Fruit fly (Drosophila melanogaster): Measurements from ENCODE around the gene tup.

Gene tup

dm6 chr2L:18860920-18861319 lies 20.1 kb downstream of the tup start:
- TF ChIP-seq CTCF (optimal IDR thresholded peaks at IDR 0.05) (no peak), CG8478 (optimal IDR thresholded peaks at IDR 0.05) (no peak)

- TF ChIP-seq CG8478 (optimal IDR thresholded peaks at IDR 0.05) (no peak), CTCF (optimal IDR thresholded peaks at IDR 0.05) (peak; percentile 58 to 80)
These were observed 22.2 kb downstream of the tup start, which contains the start of the genes CG10602 and mRpL13 for dm6 chr2L:18858661-18859532. TSS of gene CG10602 (minus strand) at chr2L:18859248. TSS of gene mRpL13 (minus strand) at chr2L:18859248.

- TF ChIP-seq CTCF (optimal IDR thresholded peaks at IDR 0.05) = no peak
- no peak for TF ChIP-seq CG8478 (optimal IDR thresholded peaks at IDR 0.05)
These were observed 23.4 kb downstream of the tup start for dm6 chr2L:18857635-18858059.

- TF ChIP-seq CTCF (optimal IDR thresholded peaks at IDR 0.05) = no peak
- no peak for TF ChIP-seq CG8478 (optimal IDR thresholded peaks at IDR 0.05)
These were observed 28.8 kb downstream of the tup start for dm6 chr2L:18852249-18852648.

dm6 chr2L:18846843-18847242 lies 34.2 kb downstream of the tup start:
- TF ChIP-seq CG8478 (optimal IDR thresholded peaks at IDR 0.05) (no peak), CTCF (optimal IDR thresholded peaks at IDR 0.05) (no peak)

dm6 chr2L:18846175-18846574 lies 34.9 kb downstream of the tup start:
- TF ChIP-seq CTCF (optimal IDR thresholded peaks at IDR 0.05) (no peak), CG8478 (optimal IDR thresholded peaks at IDR 0.05) (no peak)

dm6 chr2L:18844917-18845509 lies 36.0 kb downstream of the tup start, which contains the start of gene CG17321:
TSS of gene CG17321 (plus strand) at chr2L:18845184.
- TF ChIP-seq CG8478 (optimal IDR thresholded peaks at IDR 0.05) (no peak), CTCF (optimal IDR thresholded peaks at IDR 0.05) (no peak)

dm6 chr2L:18844479-18844878 lies 36.6 kb downstream of the tup start, which contains the start of gene CG33120:
TSS of gene CG33120 (minus strand) at chr2L:18844579.
- no peak for TF ChIP-seq CG8478 (optimal IDR thresholded peaks at IDR 0.05)
- no peak for TF ChIP-seq CTCF (optimal IDR thresholded peaks at IDR 0.05)

dm6 chr2L:18843560-18843959 lies 37.5 kb downstream of the tup start:
- TF ChIP-seq CTCF (optimal IDR thresholded peaks at IDR 0.05) = no peak
- no peak for TF ChIP-seq CG8478 (optimal IDR thresholded peaks at IDR 0.05)

dm6 chr2L:18841210-18841609 lies 39.9 kb downstream of the tup start, which contains the start of gene CG31752:
TSS of gene CG31752 (minus strand) at chr2L:18841310.
- TF ChIP-seq CTCF (optimal IDR thresholded peaks at IDR 0.05) (no peak), CG8478 (optimal IDR thresholded peaks at IDR 0.05) (no peak)

dm6 chr2L:18839143-18839872 lies 41.8 kb downstream of the tup start, which contains the start of gene CG10600:
TSS of gene CG10600 (minus strand) at chr2L:18839679.
- TF ChIP-seq CTCF (optimal IDR thresholded peaks at IDR 0.05) = peak; percentile 99
- TF ChIP-seq CG8478 (optimal IDR thresholded peaks at IDR 0.05) = no peak

dm6 chr2L:18834525-18834924 lies 46.5 kb downstream of the tup start:
- TF ChIP-seq CTCF (optimal IDR thresholded peaks at IDR 0.05) (no peak), CG8478 (optimal IDR thresholded peaks at IDR 0.05) (no peak)

- no peak for TF ChIP-seq CG8478 (optimal IDR thresholded peaks at IDR 0.05)
- no peak for TF ChIP-seq CTCF (optimal IDR thresholded peaks at IDR 0.05)
These were observed 50.2 kb downstream of the tup start, which contains the start of the genes CG17597 and ScpX for dm6 chr2L:18830587-18831528. TSS of gene CG17597 (minus strand) at chr2L:18831153. TSS of gene ScpX (plus strand) at chr2L:18831229.

- TF ChIP-seq CTCF (optimal IDR thresholded peaks at IDR 0.05) (no peak), CG8478 (optimal IDR thresholded peaks at IDR 0.05) (no peak)
These were observed 54.5 kb downstream of the tup start, which contains the start of gene Ugt36E1 for dm6 chr2L:18826496-18827008. TSS of gene Ugt36E1 (plus strand) at chr2L:18826770.

All from S2 (cell line).